Worm (Caenorhabditis elegans) whole organism, young adult: ENCODE results near the gene C48D1.1.

Source experiments
- C17E4.6 ChIP-seq: fragments of 200-800 bp; sonication (Bioruptor generic); IDR thresholded peaks from 2 replicates; pipeline ENCODE4 v1.3.6; 2022; ENCODE audit warnings: missing genetic modification reagents, missing genetic modification characterization, missing compliant biosample characterization
- F37B4.10 ChIP-seq: fragments of 200-800 bp; sonication (Bioruptor generic); IDR thresholded peaks from 2 replicates; pipeline ENCODE4 v1.3.6; 2022; ENCODE audit warnings: missing genetic modification characterization, missing compliant biosample characterization
- ceh-27 ChIP-seq: fragments of 200-800 bp; sonication (Bioruptor generic); optimal IDR thresholded peaks from 2 replicates; lab custom pipeline; 2018; ENCODE audit warnings: mild to moderate bottlenecking, missing genetic modification characterization, moderate library complexity, missing compliant biosample characterization
- mxl-1 ChIP-seq: sonication (generic microtip); optimal IDR thresholded peaks from 2 replicates; lab custom pipeline; 2016; ENCODE audit warnings: missing genetic modification characterization, missing compliant biosample characterization
- nfya-2 ChIP-seq: fragments of 200-800 bp; sonication (Bioruptor generic); IDR thresholded peaks from 2 replicates; pipeline ENCODE4 v1.3.6; 2022; ENCODE audit warnings: missing genetic modification reagents, missing genetic modification characterization, missing compliant biosample characterization
- nhr-179 ChIP-seq: sonication (generic microtip); optimal IDR thresholded peaks from 2 replicates; lab custom pipeline; 2016; ENCODE audit warnings: mild to moderate bottlenecking, missing genetic modification characterization, missing compliant biosample characterization
- nhr-90 ChIP-seq: sonication (generic microtip); optimal IDR thresholded peaks from 2 replicates; lab custom pipeline; 2016; ENCODE audit warnings: missing genotype, mild to moderate bottlenecking, missing genetic modification characterization, missing compliant biosample characterization
- pha-4 ChIP-seq: fragments of 150-350 bp; sonication (generic microtip); optimal IDR thresholded peaks from 2 replicates; lab custom pipeline; 2014; ENCODE audit warnings: missing biosample characterization, missing genetic modification reagents, missing genetic modification characterization
- ztf-18 ChIP-seq: sonication (generic microtip); optimal IDR thresholded peaks from 2 replicates; lab custom pipeline; 2016; ENCODE audit warnings: missing genotype, mild to moderate bottlenecking, missing genetic modification characterization, missing compliant biosample characterization

ce11 chrIV:13220594-13220993 lies 23.4 kb upstream of the C48D1.1 start:
- TF ChIP-seq nhr-90 (tag; lab: Kevin White, UChicago) (no peak), nhr-179 (tag; lab: Kevin White, UChicago) (no peak), mxl-1 (no peak), F37B4.10 (GFP tag; lab: Robert Waterston, UW) (no peak), pha-4 (tag; lab: Kevin White, UChicago) (no peak), ztf-18 (tag; lab: Kevin White, UChicago) (no peak), nfya-2 (GFP tag; lab: Robert Waterston, UW) (no peak), C17E4.6 (GFP tag; lab: Robert Waterston, UW) (no peak), ceh-27 (no peak)
